Fruit fly (Drosophila melanogaster) whole organism, embryonic: ENCODE measurements around the gene S6KL.
A peak's percentile ranks its signal among the peaks of the same experiment; 100 is the strongest.

Source experiments
- Asciz ChIP-seq: fragments of 200-800 bp; sonication (Bioruptor generic); optimal IDR thresholded peaks from 2 replicates; lab custom pipeline; 2017; ENCODE audit warnings: missing biosample characterization, mild to moderate bottlenecking, missing genetic modification characterization, missing genetic modification reagents
- Atf-2 ChIP-seq: fragments of 200-800 bp; sonication (Bioruptor generic); optimal IDR thresholded peaks from 2 replicates; lab custom pipeline; 2016; ENCODE audit warnings: missing biosample characterization, missing genetic modification characterization
- B-H2 ChIP-seq: fragments of 200-800 bp; sonication (Bioruptor generic); optimal IDR thresholded peaks from 2 replicates; lab custom pipeline; 2018; ENCODE audit warnings: missing biosample characterization, mild to moderate bottlenecking, missing genetic modification characterization
- CG10654 ChIP-seq: fragments of 200-800 bp; sonication (Bioruptor generic); optimal IDR thresholded peaks from 2 replicates; lab custom pipeline; 2016; ENCODE audit warnings: missing biosample characterization, missing genetic modification characterization
- CG11093 ChIP-seq: fragments of 200-800 bp; sonication (Bioruptor generic); IDR thresholded peaks from 3 replicates; pipeline ENCODE4 v1.3.6; 2022; ENCODE audit warnings: missing biosample characterization, missing genetic modification characterization
- CG11504 ChIP-seq: fragments of 200-800 bp; sonication (Bioruptor generic); optimal IDR thresholded peaks from 3 replicates; lab custom pipeline; 2019; ENCODE audit warnings: missing biosample characterization, mild to moderate bottlenecking, missing genetic modification characterization, moderate library complexity
- CG13123 ChIP-seq: fragments of 200-800 bp; sonication (Bioruptor generic); optimal IDR thresholded peaks from 2 replicates; lab custom pipeline; 2016; ENCODE audit warnings: missing biosample characterization, missing genetic modification characterization
- CG1529 ChIP-seq: fragments of 200-800 bp; sonication (Bioruptor generic); optimal IDR thresholded peaks from 3 replicates; lab custom pipeline; 2018; ENCODE audit warnings: missing biosample characterization, missing genetic modification characterization
- CG15696 ChIP-seq: fragments of 200-800 bp; sonication (Bioruptor generic); optimal IDR thresholded peaks from 2 replicates; lab custom pipeline; 2019; ENCODE audit warnings: missing biosample characterization, mild to moderate bottlenecking, missing genetic modification characterization, moderate library complexity
- CG1603 ChIP-seq: fragments of 200-800 bp; sonication (Bioruptor generic); optimal IDR thresholded peaks from 2 replicates; lab custom pipeline; 2019; ENCODE audit warnings: missing biosample characterization, mild to moderate bottlenecking, missing genetic modification characterization, moderate library complexity
- CG1647 ChIP-seq: fragments of 200-800 bp; sonication (Bioruptor generic); optimal IDR thresholded peaks from 3 replicates; lab custom pipeline; 2016; ENCODE audit warnings: missing biosample characterization, missing genetic modification characterization
- CG17361 ChIP-seq: fragments of 200-800 bp; sonication (Bioruptor generic); IDR thresholded peaks from 3 replicates; pipeline ENCODE4 v1.3.6; 2022; ENCODE audit warnings: missing biosample characterization, missing genetic modification characterization
- CG31224 ChIP-seq: fragments of 200-800 bp; sonication (Bioruptor generic); IDR thresholded peaks from 2 replicates; pipeline ENCODE4 v1.3.6; 2022; ENCODE audit warnings: missing biosample characterization, missing genetic modification characterization
- CG33213 ChIP-seq: fragments of 200-800 bp; sonication (Bioruptor generic); optimal IDR thresholded peaks from 3 replicates; lab custom pipeline; 2016; ENCODE audit warnings: missing biosample characterization, missing genetic modification characterization
- CG4617 ChIP-seq: fragments of 200-800 bp; sonication (Bioruptor generic); optimal IDR thresholded peaks from 3 replicates; lab custom pipeline; 2016; ENCODE audit warnings: missing biosample characterization, missing genetic modification characterization, borderline replicate concordance
- CG4707 ChIP-seq: fragments of 200-800 bp; sonication (Bioruptor generic); optimal IDR thresholded peaks from 2 replicates; lab custom pipeline; 2018; ENCODE audit warnings: missing biosample characterization, mild to moderate bottlenecking, missing genetic modification characterization, moderate library complexity
- CG5180 ChIP-seq: fragments of 200-800 bp; sonication (Bioruptor generic); optimal IDR thresholded peaks from 3 replicates; lab custom pipeline; 2017; ENCODE audit warnings: missing biosample characterization, missing genetic modification characterization, mild to moderate bottlenecking, moderate library complexity, missing genetic modification reagents
- CG6654 ChIP-seq: fragments of 200-800 bp; sonication (Bioruptor generic); optimal IDR thresholded peaks from 2 replicates; lab custom pipeline; 2017; ENCODE audit warnings: missing biosample characterization, mild to moderate bottlenecking, missing genetic modification characterization
- CG6765 ChIP-seq: fragments of 200-800 bp; sonication (Bioruptor generic); optimal IDR thresholded peaks from 3 replicates; lab custom pipeline; 2017; ENCODE audit warnings: missing biosample characterization, mild to moderate bottlenecking, missing genetic modification characterization
- CG6854 ChIP-seq: fragments of 200-800 bp; sonication (Bioruptor generic); optimal IDR thresholded peaks from 3 replicates; lab custom pipeline; 2017; ENCODE audit warnings: missing biosample characterization, mild to moderate bottlenecking, missing genetic modification characterization
- CG8388 ChIP-seq: fragments of 200-800 bp; sonication (Bioruptor generic); optimal IDR thresholded peaks from 2 replicates; lab custom pipeline; 2019; ENCODE audit warnings: missing biosample characterization, mild to moderate bottlenecking, missing genetic modification characterization, moderate library complexity
- CG8924 ChIP-seq: fragments of 200-800 bp; optimal IDR thresholded peaks from 3 replicates; lab custom pipeline; 2019; ENCODE audit warnings: missing biosample characterization, mild to moderate bottlenecking, missing genetic modification characterization, moderate library complexity
- CG9932 ChIP-seq: fragments of 200-800 bp; sonication (Bioruptor generic); IDR thresholded peaks from 2 replicates; pipeline ENCODE4 v1.3.6; 2022; ENCODE audit warnings: missing biosample characterization, missing genetic modification characterization
- CTCF ChIP-seq: fragments of 200-800 bp; sonication (Bioruptor generic); optimal IDR thresholded peaks from 2 replicates; lab custom pipeline; 2017; ENCODE audit warnings: missing biosample characterization, mild to moderate bottlenecking, missing genetic modification characterization, moderate library complexity
- CoRest ChIP-seq: fragments of 200-800 bp; sonication (Bioruptor generic); optimal IDR thresholded peaks from 3 replicates; lab custom pipeline; 2018; ENCODE audit warnings: missing biosample characterization, mild to moderate bottlenecking, missing genetic modification characterization, moderate library complexity
- Dip3 ChIP-seq: fragments of 200-800 bp; sonication (Bioruptor generic); optimal IDR thresholded peaks from 3 replicates; lab custom pipeline; 2016; ENCODE audit warnings: missing biosample characterization, missing genetic modification characterization
- Doc3 ChIP-seq: fragments of 200-800 bp; sonication (Bioruptor generic); IDR thresholded peaks from 3 replicates; pipeline ENCODE4 v1.3.6; 2022; ENCODE audit warnings: missing biosample characterization, missing genetic modification characterization; ENCODE audit not compliant: partially characterized antibody
- Elba2 ChIP-seq: fragments of 200-800 bp; sonication (Bioruptor generic); optimal IDR thresholded peaks from 3 replicates; lab custom pipeline; 2016; ENCODE audit warnings: missing biosample characterization, missing genetic modification characterization
- Hmr ChIP-seq: fragments of 200-800 bp; sonication (Bioruptor generic); optimal IDR thresholded peaks from 3 replicates; lab custom pipeline; 2017; ENCODE audit warnings: mild to moderate bottlenecking, missing biosample characterization, missing genetic modification reagents, missing genetic modification characterization
- MTF-1 ChIP-seq: fragments of 200-800 bp; sonication (Bioruptor generic); optimal IDR thresholded peaks from 2 replicates; lab custom pipeline; 2018; ENCODE audit warnings: missing biosample characterization, mild to moderate bottlenecking, missing genetic modification characterization, borderline replicate concordance
- NFAT ChIP-seq: fragments of 200-800 bp; sonication (Bioruptor generic); IDR thresholded peaks from 2 replicates; pipeline ENCODE4 v1.3.6; 2022; ENCODE audit warnings: missing biosample characterization, missing genetic modification characterization
- Rfx ChIP-seq: fragments of 200-800 bp; sonication (Bioruptor generic); IDR thresholded peaks from 2 replicates; pipeline ENCODE4 v1.3.6; 2022; ENCODE audit warnings: missing biosample characterization, missing genetic modification characterization
- Sry-β ChIP-seq: fragments of 200-800 bp; sonication (Bioruptor generic); optimal IDR thresholded peaks from 2 replicates; lab custom pipeline; 2018; ENCODE audit warnings: missing biosample characterization, mild to moderate bottlenecking, missing genetic modification characterization, moderate library complexity
- Vsx1 ChIP-seq: fragments of 200-800 bp; sonication (Bioruptor generic); optimal IDR thresholded peaks from 2 replicates; lab custom pipeline; 2017; ENCODE audit warnings: missing biosample characterization, mild to moderate bottlenecking, missing genetic modification characterization, missing genetic modification reagents
- amos ChIP-seq: fragments of 200-800 bp; sonication (Bioruptor generic); IDR thresholded peaks from 2 replicates; pipeline ENCODE4 v1.3.6; 2022; ENCODE audit warnings: missing biosample characterization, missing genetic modification characterization; ENCODE audit not compliant: partially characterized antibody
- ap ChIP-seq: fragments of 200-800 bp; sonication (Bioruptor generic); IDR thresholded peaks from 2 replicates; pipeline ENCODE4 v1.3.6; 2022; ENCODE audit warnings: missing biosample characterization, missing genetic modification characterization
- ara ChIP-seq: fragments of 200-800 bp; sonication (Bioruptor generic); IDR thresholded peaks from 2 replicates; pipeline ENCODE4 v1.3.6; 2022; ENCODE audit warnings: missing biosample characterization, missing genetic modification characterization
- croc ChIP-seq: fragments of 200-800 bp; sonication (Bioruptor generic); conservative IDR thresholded peaks from 3 replicates; pipeline ENCODE4 v1.3.6; 2022; ENCODE audit warnings: missing biosample characterization, missing genetic modification characterization
- dati ChIP-seq: fragments of 200-800 bp; sonication (Bioruptor generic); IDR thresholded peaks from 2 replicates; pipeline ENCODE4 v1.3.6; 2022; ENCODE audit warnings: missing biosample characterization, missing genetic modification characterization
- ewg ChIP-seq: fragments of 200-800 bp; sonication (Bioruptor generic); optimal IDR thresholded peaks from 3 replicates; lab custom pipeline; 2017; ENCODE audit warnings: mild to moderate bottlenecking, missing biosample characterization, missing genetic modification reagents, missing genetic modification characterization
- fd96Cb ChIP-seq: fragments of 200-800 bp; sonication (Bioruptor generic); optimal IDR thresholded peaks from 2 replicates; lab custom pipeline; 2018; ENCODE audit warnings: missing biosample characterization, mild to moderate bottlenecking, missing genetic modification characterization, moderate library complexity
- pros ChIP-seq: fragments of 200-800 bp; sonication (Bioruptor generic); optimal IDR thresholded peaks from 3 replicates; lab custom pipeline; 2019; ENCODE audit warnings: missing biosample characterization, mild to moderate bottlenecking, missing genetic modification characterization, moderate library complexity
- pum ChIP-seq: fragments of 200-800 bp; sonication (Bioruptor generic); optimal IDR thresholded peaks from 2 replicates; lab custom pipeline; 2016; ENCODE audit warnings: missing biosample characterization, missing genetic modification characterization
- pzg ChIP-seq: fragments of 200-800 bp; sonication (Bioruptor generic); optimal IDR thresholded peaks from 3 replicates; lab custom pipeline; 2018; ENCODE audit warnings: missing biosample characterization, mild to moderate bottlenecking, missing genetic modification characterization, moderate library complexity
- ranshi ChIP-seq: fragments of 200-800 bp; sonication (Bioruptor generic); IDR thresholded peaks from 2 replicates; pipeline ENCODE4 v1.3.6; 2022; ENCODE audit warnings: missing biosample characterization, missing genetic modification characterization
- shn ChIP-seq: fragments of 200-800 bp; sonication (Bioruptor generic); optimal IDR thresholded peaks from 3 replicates; lab custom pipeline; 2016; ENCODE audit warnings: missing biosample characterization, missing genetic modification characterization
- slp2 ChIP-seq: fragments of 200-800 bp; sonication (Bioruptor generic); optimal IDR thresholded peaks from 2 replicates; lab custom pipeline; 2016; ENCODE audit warnings: missing biosample characterization, missing genetic modification characterization
- sqz ChIP-seq: fragments of 200-800 bp; sonication (Bioruptor generic); optimal IDR thresholded peaks from 3 replicates; lab custom pipeline; 2018; ENCODE audit warnings: missing biosample characterization, mild to moderate bottlenecking, missing genetic modification characterization
- ttk ChIP-seq: fragments of 200-800 bp; sonication (Bioruptor generic); IDR thresholded peaks from 2 replicates; pipeline ENCODE4 v2.1.2; 2022; ENCODE audit warnings: missing biosample characterization, missing genetic modification characterization
- unc-4 ChIP-seq: fragments of 200-800 bp; sonication (Bioruptor generic); IDR thresholded peaks from 2 replicates; pipeline ENCODE4 v1.3.6; 2022; ENCODE audit warnings: missing biosample characterization, missing genetic modification characterization; ENCODE audit not compliant: partially characterized antibody

Gene S6KL

DNA sequence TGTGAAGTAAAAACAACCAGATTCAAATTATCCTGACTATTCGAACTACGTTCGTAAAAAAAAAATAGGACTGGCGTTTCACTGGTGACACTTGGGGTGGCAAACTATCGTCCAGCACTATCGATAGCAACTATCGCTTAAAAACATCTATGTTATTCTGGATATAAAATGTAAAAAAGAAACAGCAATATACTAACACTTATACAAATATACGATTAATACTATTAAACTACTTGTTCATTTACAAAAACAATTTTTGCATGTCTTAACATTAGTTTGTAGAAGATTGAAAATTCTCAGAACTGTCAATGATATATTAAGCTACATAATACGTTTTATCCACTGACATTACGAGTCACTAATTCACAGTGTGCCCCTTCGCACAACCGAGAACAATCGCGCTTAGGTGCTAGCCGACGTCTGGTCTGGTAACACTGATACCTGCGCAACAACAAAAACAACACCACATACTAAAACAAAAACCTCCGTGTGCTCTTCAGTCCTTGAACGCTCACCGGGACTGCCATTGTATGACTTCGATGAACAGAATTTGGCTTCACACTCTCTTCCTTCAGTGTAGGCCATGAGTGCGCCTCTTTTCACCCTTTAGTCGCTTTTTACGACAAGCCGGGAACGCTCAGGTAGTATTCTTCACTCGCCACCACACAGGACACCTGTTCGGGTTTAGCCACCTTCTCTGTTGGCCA, 4.7 kb upstream of the S6KL start, which contains the start of gene CG18259 (continued):
- TF ChIP-seq Doc3 (GFP tag; lab: Robert Waterston, UW) (peak; percentile 67), slp2 (no peak), Elba2 (no peak), CG1603 (peak; percentile 32), CG4707 (GFP tag; lab: Kevin White, UChicago) (no peak), ranshi (no peak), ap (no peak), Sry-β (GFP tag; lab: Kevin White, UChicago) (no peak), croc (GFP tag; lab: Robert Waterston, UW) (no peak), pum (GFP tag; lab: Kevin White, UChicago) (no peak), Dip3 (GFP tag; lab: Kevin White, UChicago) (no peak), CTCF (GFP tag; lab: Kevin White, UChicago) (no peak), CG33213 (GFP tag; lab: Kevin White, UChicago) (peak; percentile 2), CG6654 (GFP tag; lab: Kevin White, UChicago) (no peak), Atf-2 (no peak), fd96Cb (tag; lab: Kevin White, UChicago) (no peak), Rfx (GFP tag; lab: Robert Waterston, UW) (0 out of 2 replicates have a peak, but pooled peaks have one; percentile 17), CoRest (tag; lab: Kevin White, UChicago) (peak; percentile 40), sqz (GFP tag; lab: Kevin White, UChicago) (peak; percentile 59), CG31224 (GFP tag; lab: Robert Waterston, UW) (no peak), CG17361 (GFP tag; lab: Robert Waterston, UW) (peak; percentile 61), amos (GFP tag; lab: Robert Waterston, UW) (peak; percentile 82), shn (GFP tag; lab: Kevin White, UChicago) (no peak), CG9932 (GFP tag; lab: Robert Waterston, UW) (peak; percentile 43), CG4617 (GFP tag; lab: Kevin White, UChicago) (peak; percentile 52), CG8388 (no peak), ttk (GFP tag; lab: Robert Waterston, UW) (no peak), CG13123 (GFP tag; lab: Kevin White, UChicago) (no peak), Hmr (GFP tag; lab: Kevin White, UChicago) (peak; percentile 39), CG1529 (GFP tag; lab: Kevin White, UChicago) (no peak), CG15696 (no peak), CG11504 (peak; percentile 41), CG11093 (GFP tag; lab: Robert Waterston, UW) (no peak), pros (GFP tag; lab: Kevin White, UChicago) (no peak), B-H2 (no peak), CG5180 (GFP tag; lab: Kevin White, UChicago) (no peak), Asciz (GFP tag; lab: Kevin White, UChicago) (no peak), NFAT (no peak), ara (no peak), MTF-1 (GFP tag; lab: Kevin White, UChicago) (no peak), CG6854 (GFP tag; lab: Kevin White, UChicago) (no peak), unc-4 (peak; percentile 80), Vsx1 (GFP tag; lab: Kevin White, UChicago) (no peak), CG8924 (tag; lab: Kevin White, UChicago) (peak; percentile 7), CG6765 (no peak), CG10654 (GFP tag; lab: Kevin White, UChicago) (no peak), CG1647 (GFP tag; lab: Kevin White, UChicago) (no peak), pzg (GFP tag; lab: Kevin White, UChicago) (peak; percentile 74), ewg (GFP tag; lab: Kevin White, UChicago) (peak; percentile 61), dati (no peak)
